Worm (Caenorhabditis elegans) whole organism, L4 larva: Measurements from ENCODE around the gene srv-13.

Source experiments
- ZK546.5 ChIP-seq, 2 experiments: sonication (generic microtip); optimal IDR thresholded peaks; 2 replicates each; lab custom pipeline; 2017; ENCODE audit warnings: missing biosample characterization in 2 of 2, missing genetic modification characterization in 2 of 2
- ceh-32 ChIP-seq: sonication (generic microtip); optimal IDR thresholded peaks from 2 replicates; lab custom pipeline; 2016; ENCODE audit warnings: mild to moderate bottlenecking, missing genetic modification characterization, missing compliant biosample characterization; ENCODE audit not compliant: poor library complexity
- cey-2 ChIP-seq: sonication (generic microtip); optimal IDR thresholded peaks from 3 replicates; lab custom pipeline; 2017; ENCODE audit warnings: missing genetic modification characterization, mild to moderate bottlenecking, missing compliant biosample characterization, antibody characterized with exemption, borderline replicate concordance; ENCODE audit not compliant: insufficient read depth
- lin-1 ChIP-seq: fragments of 200-800 bp; sonication (Bioruptor generic); IDR thresholded peaks from 2 replicates; pipeline ENCODE4 v1.3.6; 2022; ENCODE audit warnings: missing genetic modification reagents, missing genetic modification characterization, missing compliant biosample characterization
- nhr-11 ChIP-seq: fragments of 150-350 bp; optimal IDR thresholded peaks from 2 replicates; lab custom pipeline; 2014; ENCODE audit warnings: missing biosample characterization, missing genetic modification characterization
- nhr-25 ChIP-seq: sonication (generic microtip); optimal IDR thresholded peaks from 2 replicates; lab custom pipeline; 2017; ENCODE audit warnings: missing genetic modification characterization, mild to moderate bottlenecking, missing compliant biosample characterization, antibody characterized with exemption, moderate library complexity, borderline replicate concordance; ENCODE audit not compliant: insufficient read depth
- nhr-28 ChIP-seq: fragments of 150-350 bp; optimal IDR thresholded peaks from 2 replicates; lab custom pipeline; 2014; ENCODE audit warnings: missing biosample characterization, missing genetic modification characterization
- zag-1 ChIP-seq: fragments of 150-350 bp; optimal IDR thresholded peaks from 2 replicates; lab custom pipeline; 2014; ENCODE audit warnings: missing biosample characterization, missing genetic modification characterization

DNA sequence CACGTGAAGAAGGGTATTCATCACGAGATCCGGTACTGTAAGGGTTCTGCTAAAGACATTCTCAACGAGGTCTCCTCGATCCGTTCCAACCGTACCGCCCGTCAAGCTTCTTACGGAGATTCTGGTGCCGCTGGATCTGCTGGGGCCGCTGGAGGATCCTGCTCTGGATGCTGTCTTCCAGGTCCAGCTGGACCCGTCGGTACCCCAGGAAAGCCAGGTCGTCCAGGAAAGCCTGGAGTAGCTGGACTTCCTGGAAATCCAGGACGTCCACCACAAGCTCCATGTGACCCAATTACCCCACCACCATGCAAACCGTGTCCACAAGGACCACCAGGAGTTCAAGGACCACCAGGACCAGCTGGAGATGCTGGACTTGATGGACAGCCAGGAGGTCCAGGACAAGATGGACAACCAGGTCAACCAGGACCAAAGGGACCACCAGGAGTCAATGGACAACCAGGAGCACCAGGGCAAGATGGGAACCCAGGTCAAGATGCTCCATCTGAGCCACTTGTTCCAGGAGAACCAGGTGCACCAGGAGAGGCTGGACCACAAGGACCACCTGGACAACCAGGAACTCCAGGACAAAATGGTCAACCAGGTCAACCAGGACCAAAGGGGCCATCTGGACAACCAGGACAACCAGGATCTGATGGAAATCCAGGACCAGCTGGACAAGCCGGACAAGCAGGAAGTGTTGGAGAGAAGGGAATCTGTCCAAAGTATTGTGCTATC, 27.5 kb upstream of the srv-13 start:
- TF ChIP-seq ZK546.5 (tag; optimal IDR thresholded peaks at IDR 0.05; lab: Kevin White, UChicago) (no peak), lin-1 (GFP tag; lab: Robert Waterston, UW) (no peak), zag-1 (tag; lab: Kevin White, UChicago) (no peak), cey-2 (tag; lab: Kevin White, UChicago) (no peak), nhr-11 (tag; lab: Kevin White, UChicago) (no peak), ceh-32 (tag; lab: Kevin White, UChicago) (no peak), nhr-28 (no peak), nhr-25 (tag; lab: Kevin White, UChicago) (no peak)
